Fruit fly (Drosophila melanogaster) whole organism, wandering third instar larva: ENCODE results near the gene nau.

ENCODE experiments used
- Abd-B ChIP-seq: fragments of >200 bp; optimal IDR thresholded peaks from 2 replicates; lab custom pipeline; 2017; ENCODE audit warnings: missing biosample characterization, missing genetic modification characterization
- CrebA ChIP-seq: fragments of 200-800 bp; sonication (Bioruptor generic); optimal IDR thresholded peaks from 2 replicates; lab custom pipeline; 2016; ENCODE audit warnings: missing biosample characterization, mild to moderate bottlenecking, missing genetic modification characterization, borderline replicate concordance
- Myc ChIP-seq: fragments of >200 bp; optimal IDR thresholded peaks from 2 replicates; lab custom pipeline; 2017
- fru ChIP-seq: fragments of 200-800 bp; sonication (Bioruptor generic); optimal IDR thresholded peaks from 3 replicates; lab custom pipeline; 2016; ENCODE audit warnings: missing biosample characterization, mild to moderate bottlenecking, missing genetic modification characterization
- h ChIP-seq: fragments of 200-800 bp; sonication (Bioruptor generic); optimal IDR thresholded peaks from 3 replicates; lab custom pipeline; 2016; ENCODE audit warnings: missing biosample characterization, mild to moderate bottlenecking, missing genetic modification characterization

- no peak for TF ChIP-seq h (GFP tag; lab: Kevin White, UChicago)
- no peak for TF ChIP-seq fru (GFP tag; lab: Kevin White, UChicago)
- no peak for TF ChIP-seq CrebA (GFP tag; lab: Kevin White, UChicago)
- TF ChIP-seq Abd-B (GFP tag; lab: Kevin White, UChicago) = no peak
- TF ChIP-seq Myc (lab: Kevin White, UChicago) = no peak
Observed at dm6 chr3R:23674369-23674768, 43.8 kb downstream of the nau start.
